Worm (Caenorhabditis elegans): Measurements from ENCODE around the gene cfap-20.

The cfap-20 gene

ce11 chrIII:3546323-3546722, 9.0 kb upstream of the cfap-20 start, which contains the start of gene C54C6.7:
TSS of gene C54C6.7 (minus strand) at chrIII:3546423.
- TF ChIP-seq ZK185.1 (tag; optimal IDR thresholded peaks at IDR 0.05; ENCODE audit: poor library complexity, severe bottlenecking) (no peak), chd-7 (tag; optimal IDR thresholded peaks at IDR 0.05) (no peak), attf-6 (GFP tag; IDR thresholded peaks at IDR 0.05) (no peak), egrh-3 (GFP tag; IDR thresholded peaks at IDR 0.05) (no peak)

ce11 chrIII:3543071-3543470, 5.8 kb upstream of the cfap-20 start:
- no peak for TF ChIP-seq akir-1 (GFP tag; optimal IDR thresholded peaks at IDR 0.05)
- TF ChIP-seq ztf-26 (tag; optimal IDR thresholded peaks at IDR 0.05), result no peak
- TF ChIP-seq ekl-4 (GFP tag; IDR thresholded peaks at IDR 0.05), result no peak
- TF ChIP-seq ceh-91 (GFP tag; IDR thresholded peaks at IDR 0.05), result no peak
- no peak for TF ChIP-seq athp-1 (tag; optimal IDR thresholded peaks at IDR 0.05)
- no peak for TF ChIP-seq cebp-1 (GFP tag; IDR thresholded peaks at IDR 0.05)
- TF ChIP-seq cebp-1 (tag; optimal IDR thresholded peaks at IDR 0.05), result peak; percentile 44
- TF ChIP-seq K11D2.4 (GFP tag; IDR thresholded peaks at IDR 0.05), result no peak

- TF ChIP-seq cebp-1 (GFP tag; IDR thresholded peaks at IDR 0.05) (0 out of 2 replicates have a peak, but pooled peaks have one; percentile 26), cebp-1 (tag; optimal IDR thresholded peaks at IDR 0.05) (peak; percentile 85), hlh-26 (GFP tag; conservative IDR thresholded peaks at IDR 0.05) (no peak), zfh-2 (GFP tag; conservative IDR thresholded peaks at IDR 0.05) (peak; percentile 86)
Observed at ce11 chrIII:3542105-3542504, 4.8 kb upstream of the cfap-20 start.

ce11 chrIII:3541539-3541938, 4.2 kb upstream of the cfap-20 start, which contains the start of gene ben-1:
TSS of gene ben-1 (minus strand) at chrIII:3541639.
- TF ChIP-seq B0035.1 (tag; optimal IDR thresholded peaks at IDR 0.05), result no peak
- TF ChIP-seq dpl-1 (GFP tag; optimal IDR thresholded peaks at IDR 0.05), result no peak
- TF ChIP-seq zim-3 (tag; optimal IDR thresholded peaks at IDR 0.05), result no peak
- no peak for TF ChIP-seq snpc-3.4 (tag; optimal IDR thresholded peaks at IDR 0.05)
- no peak for TF ChIP-seq hrde-1 (tag; optimal IDR thresholded peaks at IDR 0.05; ENCODE audit: borderline replicate concordance)
- no peak for TF ChIP-seq zfh-2 (GFP tag; conservative IDR thresholded peaks at IDR 0.05)
- TF ChIP-seq tlf-1 (GFP tag; optimal IDR thresholded peaks at IDR 0.05), result no peak
- TF ChIP-seq attf-3 (GFP tag; conservative IDR thresholded peaks at IDR 0.05), result no peak
- no peak for TF ChIP-seq snpc-1.3 (tag; optimal IDR thresholded peaks at IDR 0.05; ENCODE audit: insufficient read depth)
- no peak for TF ChIP-seq lin-26 (GFP tag; IDR thresholded peaks at IDR 0.05)
- TF ChIP-seq snpc-4 (GFP tag; optimal IDR thresholded peaks at IDR 0.05), result no peak
- TF ChIP-seq snpc-4 (tag; optimal IDR thresholded peaks at IDR 0.05), result no peak
- TF ChIP-seq let-526 (GFP tag; IDR thresholded peaks at IDR 0.05), result no peak
- TF ChIP-seq nhr-90 (tag; optimal IDR thresholded peaks at IDR 0.05), result no peak
- no peak for TF ChIP-seq ceh-79 (tag; optimal IDR thresholded peaks at IDR 0.05)
- no peak for TF ChIP-seq hmg-20 (GFP tag; IDR thresholded peaks at IDR 0.05)
- TF ChIP-seq nhr-120 (GFP tag; IDR thresholded peaks at IDR 0.05), result no peak
- TF ChIP-seq pha-4 (tag; optimal IDR thresholded peaks at IDR 0.05), result no peak
- no peak for TF ChIP-seq ekl-4 (GFP tag; IDR thresholded peaks at IDR 0.05)

DNA sequence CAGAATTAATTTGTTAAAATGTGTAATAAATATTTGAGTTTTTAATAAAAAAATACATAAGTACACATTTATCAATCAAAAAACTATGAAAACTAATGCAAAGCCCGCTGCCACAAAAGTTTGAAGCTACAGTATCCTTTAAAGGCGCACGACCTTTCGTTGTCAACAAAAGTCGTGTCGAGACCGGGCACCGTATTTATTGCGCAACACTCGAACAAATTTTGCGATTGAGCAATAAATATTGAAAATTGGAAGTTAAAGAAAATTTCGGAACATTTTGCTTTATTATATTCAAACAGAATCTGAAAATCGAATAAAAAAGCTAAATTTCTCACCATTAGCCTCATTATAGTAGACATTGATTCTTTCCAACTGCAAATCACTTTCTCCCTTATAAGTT, 3.8 kb upstream of the cfap-20 start:
- no peak for TF ChIP-seq F37B4.10 (GFP tag; IDR thresholded peaks at IDR 0.05)
- no peak for TF ChIP-seq rcor-1 (GFP tag; IDR thresholded peaks at IDR 0.05)
- TF ChIP-seq ztf-3 (GFP tag; optimal IDR thresholded peaks at IDR 0.05), result no peak
- no peak for TF ChIP-seq madf-10 (tag; optimal IDR thresholded peaks at IDR 0.05)
- no peak for TF ChIP-seq let-607 (tag; optimal IDR thresholded peaks at IDR 0.05)
- no peak for TF ChIP-seq madf-6 (GFP tag; IDR thresholded peaks at IDR 0.05)
- TF ChIP-seq nhr-27 (tag; optimal IDR thresholded peaks at IDR 0.05), result no peak
- no peak for TF ChIP-seq F49E8.2 (tag; optimal IDR thresholded peaks at IDR 0.05; ENCODE audit: insufficient read depth)
- TF ChIP-seq nhr-90 (tag; optimal IDR thresholded peaks at IDR 0.05), result no peak
- TF ChIP-seq aptf-2 (GFP tag; conservative IDR thresholded peaks at IDR 0.05), result no peak
- no peak for TF ChIP-seq mxl-1 (tag; optimal IDR thresholded peaks at IDR 0.05)
- TF ChIP-seq bed-1 (GFP tag; IDR thresholded peaks at IDR 0.05), result no peak
- no peak for TF ChIP-seq hlh-26 (GFP tag; conservative IDR thresholded peaks at IDR 0.05)
- TF ChIP-seq C06A6.2 (GFP tag; conservative IDR thresholded peaks at IDR 0.05), result no peak

Data from whole organism, young adult.